Fruit fly (Drosophila melanogaster): ENCODE results near the gene CG16772.

CG16772 gene

DNA sequence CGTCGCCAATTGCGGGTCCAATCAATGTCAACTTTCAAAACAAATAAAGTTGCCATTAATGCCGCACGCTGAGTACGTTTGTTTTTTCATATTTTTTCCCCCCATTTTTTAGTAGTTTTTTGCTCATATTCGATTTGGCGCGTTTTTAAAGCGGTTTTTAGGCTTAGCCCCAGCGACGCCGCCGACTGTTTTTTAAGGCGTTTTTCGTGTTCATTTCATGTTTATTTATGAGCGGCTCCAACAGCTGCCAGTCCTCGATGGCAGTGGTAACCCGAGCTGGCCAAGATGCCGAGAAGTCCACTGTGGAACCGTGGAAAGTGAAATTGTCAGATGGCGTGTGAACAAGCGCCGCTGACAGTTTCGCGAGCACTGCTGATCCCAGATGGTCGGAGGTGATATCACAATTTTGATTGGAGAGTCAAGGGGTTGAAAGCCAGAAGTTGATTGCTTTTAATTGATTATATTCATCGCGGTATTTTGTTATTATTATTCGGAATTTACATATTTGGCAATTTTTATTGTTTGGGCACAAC lies 14.4 kb upstream of the CG16772 start:
- peak; percentile 53 for TF ChIP-seq Blimp-1 (GFP tag; optimal IDR thresholded peaks at IDR 0.05)
- no peak for TF ChIP-seq CG10669 (GFP tag; optimal IDR thresholded peaks at IDR 0.05)

- no peak for TF ChIP-seq OdsH (GFP tag; optimal IDR thresholded peaks at IDR 0.05)
- TF ChIP-seq Gug (GFP tag; IDR thresholded peaks at IDR 0.05) = no peak
- peak; percentile 47 for TF ChIP-seq fkh (GFP tag; optimal IDR thresholded peaks at IDR 0.05)
- peak; percentile 32 for TF ChIP-seq Eip78C (GFP tag)
Observed at dm6 chr2L:19949600-19949999, 12.9 kb upstream of the CG16772 start.

- TF ChIP-seq fd59A (GFP tag; optimal IDR thresholded peaks at IDR 0.05) = no peak
- TF ChIP-seq CG3919 (GFP tag; optimal IDR thresholded peaks at IDR 0.05) = peak; percentile 3
- no peak for TF ChIP-seq ss (GFP tag; optimal IDR thresholded peaks at IDR 0.05)
- no peak for TF ChIP-seq dac (GFP tag; optimal IDR thresholded peaks at IDR 0.05)
- TF ChIP-seq Hr39 (GFP tag; optimal IDR thresholded peaks at IDR 0.05) = no peak
- no peak for TF ChIP-seq Eip93F (GFP tag; optimal IDR thresholded peaks at IDR 0.05)
- TF ChIP-seq net (GFP tag; optimal IDR thresholded peaks at IDR 0.05) = no peak
- TF ChIP-seq CG4318 (GFP tag; optimal IDR thresholded peaks at IDR 0.05) = no peak
- no peak for TF ChIP-seq Lpt (GFP tag; optimal IDR thresholded peaks at IDR 0.05)
- no peak for TF ChIP-seq CG6808 (GFP tag; optimal IDR thresholded peaks at IDR 0.05)
- no peak for TF ChIP-seq Met (GFP tag; optimal IDR thresholded peaks at IDR 0.05)
- peak; percentile 39 for TF ChIP-seq Eip78C (GFP tag)
Observed at dm6 chr2L:19951543-19952163, 10.8 kb upstream of the CG16772 start.

- peak in 1 of 2 experiments; percentile 35 for TF ChIP-seq ss (GFP tag; optimal IDR thresholded peaks at IDR 0.05)
- peak; percentile 52 for TF ChIP-seq CG3919 (GFP tag; optimal IDR thresholded peaks at IDR 0.05)
- no peak for TF ChIP-seq fkh (GFP tag; optimal IDR thresholded peaks at IDR 0.05)
- TF ChIP-seq Eip75B (GFP tag; optimal IDR thresholded peaks at IDR 0.05) = no peak
- peak; percentile 24 for TF ChIP-seq svp (GFP tag)
- TF ChIP-seq Eip93F (GFP tag; optimal IDR thresholded peaks at IDR 0.05) = no peak
- no peak for TF ChIP-seq CG32006 (GFP tag; optimal IDR thresholded peaks at IDR 0.05)
- no peak for TF ChIP-seq acj6 (GFP tag; optimal IDR thresholded peaks at IDR 0.05)
- no peak for TF ChIP-seq dsx (GFP tag; optimal IDR thresholded peaks at IDR 0.05; ENCODE audit: poor library complexity, severe bottlenecking)
- no peak for TF ChIP-seq Eip78C (GFP tag)
- no peak for TF ChIP-seq Hr38 (GFP tag; optimal IDR thresholded peaks at IDR 0.05)
- no peak for TF ChIP-seq Lpt (GFP tag; optimal IDR thresholded peaks at IDR 0.05)
- TF ChIP-seq Ets21C (GFP tag; optimal IDR thresholded peaks at IDR 0.05) = no peak
- no peak for TF ChIP-seq CG7368 (GFP tag; optimal IDR thresholded peaks at IDR 0.05)
- TF ChIP-seq fd59A (GFP tag; optimal IDR thresholded peaks at IDR 0.05) = no peak
Observed at dm6 chr2L:19952221-19952620, 10.3 kb upstream of the CG16772 start.

DNA sequence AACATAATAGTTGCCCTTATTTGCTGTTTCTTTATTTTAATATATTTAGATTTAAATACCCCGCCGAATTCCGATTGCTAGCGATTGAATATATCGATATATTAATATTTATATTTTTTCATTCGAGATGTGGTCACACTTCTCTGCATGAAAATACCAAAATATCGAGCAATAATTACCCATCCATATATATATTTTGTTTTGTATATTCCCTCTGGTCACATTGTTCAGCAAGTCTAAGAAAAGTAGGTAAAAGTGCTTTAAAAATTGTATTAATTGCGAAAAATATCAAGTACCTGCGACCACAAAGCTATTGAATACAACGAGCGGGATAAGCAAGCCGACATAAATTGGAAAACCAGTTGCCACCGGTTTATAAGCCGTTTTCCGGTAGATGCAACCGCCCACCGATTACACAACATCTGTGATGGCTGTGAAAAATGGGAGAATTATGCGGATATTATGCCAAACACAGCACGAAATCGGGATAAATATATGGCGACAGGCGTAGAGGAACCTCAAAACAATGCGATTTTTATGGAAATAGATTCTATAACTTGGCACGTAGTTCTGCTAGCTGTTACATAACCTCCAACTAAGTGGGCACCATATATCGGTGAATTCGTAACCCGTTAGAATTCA lies 3.8 kb upstream of the CG16772 start, which contains the start of gene COX4:
Gene COX4, plus strand, starts transcription at position 194 of the 642 bp plus-strand sequence.
- TF ChIP-seq CG6854 (GFP tag; optimal IDR thresholded peaks at IDR 0.05) (peak; percentile 29), vri (GFP tag; optimal IDR thresholded peaks at IDR 0.05) (peak; percentile 58), CG11902 (GFP tag; optimal IDR thresholded peaks at IDR 0.05) (no peak)

dm6 chr2L:19960930-19961329 lies 1.5 kb upstream of the CG16772 start, which contains the start of gene CG34051:
CG34051 (minus strand) TSS chr2L:19961030.
- TF ChIP-seq Ets21C (GFP tag; optimal IDR thresholded peaks at IDR 0.05) (no peak), CG3032 (tag; optimal IDR thresholded peaks at IDR 0.05) (no peak), achi (GFP tag; optimal IDR thresholded peaks at IDR 0.05) (no peak), lz (GFP tag; optimal IDR thresholded peaks at IDR 0.05) (no peak)
